Worm (Caenorhabditis elegans) whole organism, late embryonic: ENCODE measurements around the gene R160.5.

Experiments
- F13H6.1 ChIP-seq: sonication (generic microtip); optimal IDR thresholded peaks from 2 replicates; lab custom pipeline; 2016; ENCODE audit warnings: missing genetic modification characterization, missing compliant biosample characterization
- K02D7.2 ChIP-seq: sonication (generic microtip); optimal IDR thresholded peaks from 2 replicates; lab custom pipeline; 2017; ENCODE audit warnings: mild to moderate bottlenecking, missing genetic modification characterization, missing compliant biosample characterization
- Y22D7AL.16 ChIP-seq: sonication (generic microtip); optimal IDR thresholded peaks from 2 replicates; lab custom pipeline; 2016; ENCODE audit warnings: missing genetic modification characterization, missing compliant biosample characterization
- ceh-14 ChIP-seq: sonication (generic microtip); optimal IDR thresholded peaks from 2 replicates; lab custom pipeline; 2016; ENCODE audit warnings: missing genotype, missing genetic modification characterization, missing compliant biosample characterization
- ceh-18 ChIP-seq: sonication (generic microtip); optimal IDR thresholded peaks from 2 replicates; lab custom pipeline; 2016; ENCODE audit warnings: missing genetic modification characterization, missing compliant biosample characterization
- ceh-2 ChIP-seq: sonication (generic microtip); optimal IDR thresholded peaks from 2 replicates; lab custom pipeline; 2016; ENCODE audit warnings: missing genotype, missing genetic modification characterization, missing compliant biosample characterization
- ceh-22 ChIP-seq: sonication (generic microtip); optimal IDR thresholded peaks from 2 replicates; lab custom pipeline; 2017; ENCODE audit warnings: missing biosample characterization, missing genetic modification characterization
- ceh-24 ChIP-seq: sonication (generic microtip); optimal IDR thresholded peaks from 2 replicates; lab custom pipeline; 2016; ENCODE audit warnings: mild to moderate bottlenecking, missing genetic modification characterization, missing compliant biosample characterization
- ceh-30 ChIP-seq: fragments of 150-350 bp; optimal IDR thresholded peaks from 2 replicates; lab custom pipeline; 2014; ENCODE audit warnings: missing biosample characterization, missing genetic modification characterization
- ceh-31 ChIP-seq: sonication (generic microtip); optimal IDR thresholded peaks from 2 replicates; lab custom pipeline; 2016; ENCODE audit warnings: missing genetic modification characterization, missing compliant biosample characterization
- ceh-34 ChIP-seq: sonication (generic microtip); optimal IDR thresholded peaks from 2 replicates; lab custom pipeline; 2016; ENCODE audit warnings: mild to moderate bottlenecking, missing genetic modification characterization, missing compliant biosample characterization
- ceh-45 ChIP-seq: fragments of 200-800 bp; sonication (Bioruptor generic); IDR thresholded peaks from 2 replicates; pipeline ENCODE4 v1.3.6; 2022; ENCODE audit warnings: missing genetic modification reagents, missing genetic modification characterization, missing compliant biosample characterization
- ceh-48 ChIP-seq: sonication (generic microtip); optimal IDR thresholded peaks from 2 replicates; lab custom pipeline; 2016; ENCODE audit warnings: missing genetic modification characterization, inconsistent platforms, missing compliant biosample characterization
- ceh-9 ChIP-seq: sonication (generic microtip); optimal IDR thresholded peaks from 2 replicates; lab custom pipeline; 2016; ENCODE audit warnings: mild to moderate bottlenecking, missing genetic modification characterization, inconsistent platforms, missing compliant biosample characterization
- che-1 ChIP-seq: sonication (generic microtip); optimal IDR thresholded peaks from 2 replicates; lab custom pipeline; 2016; ENCODE audit warnings: mild to moderate bottlenecking, missing genetic modification characterization, missing compliant biosample characterization
- dve-1 ChIP-seq: sonication (generic microtip); optimal IDR thresholded peaks from 2 replicates; lab custom pipeline; 2017; ENCODE audit warnings: antibody characterized with exemption, mild to moderate bottlenecking, missing genetic modification characterization, missing compliant biosample characterization
- elt-2 ChIP-seq: sonication (generic microtip); optimal IDR thresholded peaks from 2 replicates; lab custom pipeline; 2016; ENCODE audit warnings: missing genetic modification reagents, missing genetic modification characterization, missing compliant biosample characterization
- ets-4 ChIP-seq: sonication (generic microtip); optimal IDR thresholded peaks from 2 replicates; lab custom pipeline; 2016; ENCODE audit warnings: missing genetic modification characterization, missing compliant biosample characterization
- eyg-1 ChIP-seq: sonication (generic microtip); optimal IDR thresholded peaks from 2 replicates; lab custom pipeline; 2016; ENCODE audit warnings: missing genotype, missing genetic modification characterization, missing compliant biosample characterization
- fax-1 ChIP-seq: sonication (generic microtip); optimal IDR thresholded peaks from 2 replicates; lab custom pipeline; 2016; ENCODE audit warnings: missing genotype, missing genetic modification characterization, missing compliant biosample characterization
- fkh-6 ChIP-seq: sonication (generic microtip); optimal IDR thresholded peaks from 2 replicates; lab custom pipeline; 2016; ENCODE audit warnings: missing genetic modification characterization, missing compliant biosample characterization
- hlh-30 ChIP-seq: sonication (generic microtip); optimal IDR thresholded peaks from 2 replicates; lab custom pipeline; 2017; ENCODE audit warnings: antibody characterized with exemption, missing genetic modification characterization, missing compliant biosample characterization; ENCODE audit not compliant: insufficient read depth
- hlh-6 ChIP-seq: sonication (generic microtip); optimal IDR thresholded peaks from 2 replicates; lab custom pipeline; 2016; ENCODE audit warnings: missing genotype, missing genetic modification characterization, missing compliant biosample characterization
- hlh-8 ChIP-seq: sonication (generic microtip); optimal IDR thresholded peaks from 2 replicates; lab custom pipeline; 2016; ENCODE audit warnings: missing genotype, missing genetic modification characterization, missing compliant biosample characterization
- lin-11 ChIP-seq: fragments of 200-800 bp; sonication (Bioruptor generic); optimal IDR thresholded peaks from 2 replicates; lab custom pipeline; 2018; ENCODE audit warnings: mild to moderate bottlenecking, missing genetic modification characterization, missing compliant biosample characterization
- madf-2 ChIP-seq: sonication (generic microtip); optimal IDR thresholded peaks from 2 replicates; lab custom pipeline; 2017; ENCODE audit warnings: missing genetic modification characterization, missing compliant biosample characterization
- mec-3 ChIP-seq: sonication (generic microtip); optimal IDR thresholded peaks from 2 replicates; lab custom pipeline; 2016; ENCODE audit warnings: borderline replicate concordance, missing genetic modification characterization, missing compliant biosample characterization
- nfya-1 ChIP-seq: sonication (generic microtip); optimal IDR thresholded peaks from 2 replicates; lab custom pipeline; 2017; ENCODE audit warnings: missing genetic modification characterization, mild to moderate bottlenecking, missing compliant biosample characterization, antibody characterized with exemption, moderate library complexity
- pax-1 ChIP-seq: fragments of 150-350 bp; optimal IDR thresholded peaks from 2 replicates; lab custom pipeline; 2014; ENCODE audit warnings: missing biosample characterization, missing genetic modification characterization
- pha-4 ChIP-seq: fragments of 150-350 bp; optimal IDR thresholded peaks from 2 replicates; lab custom pipeline; 2018; ENCODE audit warnings: missing biosample characterization, missing genetic modification reagents, missing genetic modification characterization
- pqm-1 ChIP-seq: sonication (generic microtip); optimal IDR thresholded peaks from 2 replicates; lab custom pipeline; 2016; ENCODE audit warnings: missing genetic modification characterization, missing compliant biosample characterization
- pros-1 ChIP-seq: fragments of 150-350 bp; optimal IDR thresholded peaks from 2 replicates; lab custom pipeline; 2014; ENCODE audit warnings: missing biosample characterization, missing genetic modification reagents, missing genetic modification characterization
- ref-2 ChIP-seq: sonication (generic microtip); optimal IDR thresholded peaks from 2 replicates; lab custom pipeline; 2016; ENCODE audit warnings: missing genetic modification characterization, missing compliant biosample characterization
- rnt-1 ChIP-seq: sonication (generic microtip); optimal IDR thresholded peaks from 2 replicates; lab custom pipeline; 2016; ENCODE audit warnings: missing genetic modification characterization, missing compliant biosample characterization
- sdc-2 ChIP-seq: sonication (generic microtip); optimal IDR thresholded peaks from 2 replicates; lab custom pipeline; 2016; ENCODE audit warnings: missing genotype, missing genetic modification characterization, missing compliant biosample characterization
- sox-2 ChIP-seq: fragments of 200-800 bp; sonication (Bioruptor generic); IDR thresholded peaks from 2 replicates; pipeline ENCODE4 v1.3.6; 2022; ENCODE audit warnings: missing genetic modification reagents, missing genetic modification characterization, missing compliant biosample characterization
- syd-9 ChIP-seq: sonication (generic microtip); optimal IDR thresholded peaks from 2 replicates; lab custom pipeline; 2016; ENCODE audit warnings: mild to moderate bottlenecking, missing genetic modification characterization, moderate library complexity, missing compliant biosample characterization
- tbx-2 ChIP-seq: sonication (generic microtip); optimal IDR thresholded peaks from 2 replicates; lab custom pipeline; 2016; ENCODE audit warnings: missing genetic modification characterization, missing compliant biosample characterization
- tbx-7 ChIP-seq: sonication (generic microtip); optimal IDR thresholded peaks from 2 replicates; lab custom pipeline; 2016; ENCODE audit warnings: missing genotype, missing genetic modification characterization, missing compliant biosample characterization
- ttx-3 ChIP-seq: sonication (generic microtip); optimal IDR thresholded peaks from 2 replicates; lab custom pipeline; 2016; ENCODE audit warnings: missing genetic modification reagents, missing genetic modification characterization, missing compliant biosample characterization
- unc-3 ChIP-seq, 2 experiments: fragments of 200-800 bp in 1 of 2; sonication (Bioruptor generic) in 1 of 2; sonication (generic microtip) in 1 of 2; conservative IDR thresholded peaks in 1 of 2; optimal IDR thresholded peaks in 1 of 2; 2 replicates each; pipeline versions ENCODE4 v1.3.6 to Lab custom; 2016 to 2022; ENCODE audit warnings: missing compliant biosample characterization in 2 of 2, missing genetic modification characterization in 2 of 2, missing genetic modification reagents in 1 of 2
- unc-42 ChIP-seq: sonication (generic microtip); optimal IDR thresholded peaks from 2 replicates; lab custom pipeline; 2016; ENCODE audit warnings: missing genotype, missing genetic modification characterization, missing compliant biosample characterization
- unc-55 ChIP-seq: sonication (generic microtip); optimal IDR thresholded peaks from 2 replicates; lab custom pipeline; 2017; ENCODE audit warnings: missing biosample characterization, missing genetic modification reagents, missing genetic modification characterization
- unc-86 ChIP-seq: sonication (generic microtip); optimal IDR thresholded peaks from 2 replicates; lab custom pipeline; 2016; ENCODE audit warnings: missing genetic modification characterization, missing compliant biosample characterization
- zip-5 ChIP-seq: sonication (generic microtip); optimal IDR thresholded peaks from 2 replicates; lab custom pipeline; 2016; ENCODE audit warnings: missing genetic modification characterization, missing compliant biosample characterization
- ztf-16 ChIP-seq: sonication (generic microtip); optimal IDR thresholded peaks from 2 replicates; lab custom pipeline; 2017; ENCODE audit warnings: missing genetic modification characterization, missing compliant biosample characterization

The R160.5 gene

DNA sequence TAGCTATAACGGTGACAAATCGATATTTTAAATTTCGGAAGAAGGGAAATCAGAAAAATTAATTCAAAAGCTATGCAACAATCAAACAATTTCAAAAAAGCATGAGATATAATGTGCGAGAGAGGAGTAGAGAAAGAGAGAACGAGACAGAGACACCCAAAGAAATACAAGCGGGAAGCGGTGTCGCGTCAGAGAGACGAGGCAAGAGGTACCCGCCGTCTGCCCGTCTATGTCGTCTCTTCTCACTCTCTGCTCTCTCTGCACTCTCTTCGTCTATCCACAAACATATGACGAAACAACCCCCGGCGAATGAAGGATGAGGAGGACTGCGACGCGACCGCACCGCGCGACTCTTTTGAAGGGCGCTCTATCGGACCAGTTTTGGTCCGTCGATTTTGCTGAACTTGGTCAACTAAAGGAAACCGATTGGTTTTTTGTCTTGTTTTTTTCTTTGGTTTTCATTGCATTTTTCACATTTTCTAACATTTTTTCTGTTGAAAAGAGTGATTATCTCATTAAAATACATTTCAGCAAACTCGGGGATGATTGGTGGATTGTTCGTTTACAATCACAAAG lies 18.3 kb upstream of the R160.5 start, which contains the start of gene dpy-23:
Gene dpy-23 (plus strand): TSS at position 526 of the 576 bp plus-strand sequence.
- TF ChIP-seq zip-5 (no peak), hlh-8 (tag; lab: Kevin White, UChicago) (peak; percentile 40), hlh-30 (tag; lab: Kevin White, UChicago) (peak; percentile 93), eyg-1 (tag; lab: Kevin White, UChicago) (no peak), hlh-6 (tag; lab: Kevin White, UChicago) (no peak), rnt-1 (tag; lab: Kevin White, UChicago) (peak; percentile 87), dve-1 (tag; lab: Kevin White, UChicago) (peak; percentile 82), sdc-2 (peak; percentile 94), ceh-34 (peak; percentile 90), unc-86 (peak; percentile 3), nfya-1 (tag; lab: Kevin White, UChicago) (peak; percentile 97), sox-2 (GFP tag; lab: Robert Waterston, UW) (no peak), ceh-14 (tag; lab: Kevin White, UChicago) (peak; percentile 65), ceh-2 (peak; percentile 15), fax-1 (tag; lab: Kevin White, UChicago) (peak; percentile 2), lin-11 (tag; lab: Kevin White, UChicago) (no peak), ceh-9 (tag; lab: Kevin White, UChicago) (no peak), madf-2 (tag; lab: Kevin White, UChicago) (peak; percentile 97), ttx-3 (tag; lab: Kevin White, UChicago) (no peak), pqm-1 (tag; lab: Kevin White, UChicago) (peak; percentile 32), Y22D7AL.16 (tag; lab: Kevin White, UChicago) (no peak), tbx-7 (tag; lab: Kevin White, UChicago) (no peak), ets-4 (tag; lab: Kevin White, UChicago) (peak; percentile 51), ceh-31 (peak; percentile 93), ceh-45 (GFP tag; lab: Robert Waterston, UW) (no peak), che-1 (tag; lab: Kevin White, UChicago) (peak; percentile 3), ceh-30 (tag; lab: Kevin White, UChicago) (peak; percentile 43), pros-1 (tag; lab: Kevin White, UChicago) (peak; percentile 90), ztf-16 (tag; lab: Kevin White, UChicago) (peak; percentile 45), ceh-18 (tag; lab: Kevin White, UChicago) (peak; percentile 94), elt-2 (tag; lab: Kevin White, UChicago) (peak; percentile 71), unc-55 (GFP tag; lab: Kevin White, UChicago) (peak; percentile 90), ref-2 (tag; lab: Kevin White, UChicago) (peak; percentile 74), unc-3 (GFP tag; conservative IDR thresholded peaks at IDR 0.05; lab: Robert Waterston, UW) (no peak), unc-3 (tag; optimal IDR thresholded peaks at IDR 0.05; lab: Kevin White, UChicago) (peak; percentile 7), pax-1 (peak; percentile 62), ceh-24 (tag; lab: Kevin White, UChicago) (no peak), tbx-2 (tag; lab: Kevin White, UChicago) (peak; percentile 86), syd-9 (peak; percentile 66), unc-42 (tag; lab: Kevin White, UChicago) (peak; percentile 86), pha-4 (tag; lab: Kevin White, UChicago) (no peak), ceh-22 (no peak), F13H6.1 (tag; lab: Kevin White, UChicago) (peak; percentile 67)

DNA sequence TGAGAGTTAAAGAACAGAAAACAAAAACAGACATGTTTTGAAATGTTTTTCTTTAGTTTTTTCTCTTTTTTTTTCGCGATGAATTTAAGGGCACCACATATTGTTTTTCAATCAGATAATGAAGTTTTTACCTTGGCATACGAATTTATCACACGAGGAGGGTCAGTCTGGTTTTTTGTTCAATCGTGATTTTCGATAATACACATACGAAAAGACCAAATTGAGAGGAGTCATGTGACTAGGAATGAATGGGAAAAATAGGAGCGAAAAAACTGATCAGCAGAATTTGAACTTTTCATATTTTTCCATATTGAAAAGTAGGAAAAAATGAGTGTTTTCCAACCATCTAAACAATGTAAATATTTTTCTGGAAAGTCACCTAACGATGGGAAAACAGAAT lies 15.8 kb upstream of the R160.5 start:
- no peak for TF ChIP-seq rnt-1 (tag; lab: Kevin White, UChicago)
- TF ChIP-seq F13H6.1 (tag; lab: Kevin White, UChicago) = no peak
- TF ChIP-seq K02D7.2 (tag; lab: Kevin White, UChicago) = no peak
- TF ChIP-seq fkh-6 = no peak
- TF ChIP-seq ceh-30 (tag; lab: Kevin White, UChicago) = no peak
- TF ChIP-seq tbx-7 (tag; lab: Kevin White, UChicago) = no peak
- no peak for TF ChIP-seq ceh-22
- no peak for TF ChIP-seq hlh-6 (tag; lab: Kevin White, UChicago)
- no peak for TF ChIP-seq ceh-14 (tag; lab: Kevin White, UChicago)
- TF ChIP-seq syd-9 = no peak
- TF ChIP-seq eyg-1 (tag; lab: Kevin White, UChicago) = no peak
- no peak for TF ChIP-seq dve-1 (tag; lab: Kevin White, UChicago)
- TF ChIP-seq fax-1 (tag; lab: Kevin White, UChicago) = no peak
- TF ChIP-seq sdc-2 = no peak
- no peak for TF ChIP-seq unc-42 (tag; lab: Kevin White, UChicago)
- no peak for TF ChIP-seq ceh-48
- TF ChIP-seq ttx-3 (tag; lab: Kevin White, UChicago) = no peak
- TF ChIP-seq pha-4 (tag; lab: Kevin White, UChicago) = no peak
- TF ChIP-seq mec-3 = no peak
